Fruit fly (Drosophila melanogaster) whole organism, embryonic: Measurements from ENCODE around the gene CG32260.
A peak's percentile ranks its signal among the peaks of the same experiment; 100 is the strongest.

Experiments used
- ATbp ChIP-seq: fragments of 200-800 bp; sonication (Bioruptor generic); optimal IDR thresholded peaks from 2 replicates; lab custom pipeline; 2017; ENCODE audit warnings: missing biosample characterization, mild to moderate bottlenecking, missing genetic modification characterization, missing genetic modification reagents
- CG12155 ChIP-seq: fragments of 200-800 bp; sonication (Bioruptor generic); optimal IDR thresholded peaks from 3 replicates; lab custom pipeline; 2016; ENCODE audit warnings: missing biosample characterization, missing genetic modification characterization
- CG17385 ChIP-seq: fragments of 200-800 bp; sonication (Bioruptor generic); optimal IDR thresholded peaks from 3 replicates; lab custom pipeline; 2018; ENCODE audit warnings: missing biosample characterization, mild to moderate bottlenecking, missing genetic modification characterization
- CG2889 ChIP-seq: fragments of 200-800 bp; sonication (Bioruptor generic); IDR thresholded peaks from 3 replicates; pipeline ENCODE4 v1.3.6; 2022; ENCODE audit warnings: missing biosample characterization, missing genetic modification characterization
- CG32532 ChIP-seq: fragments of 200-800 bp; sonication (Bioruptor generic); IDR thresholded peaks from 2 replicates; pipeline ENCODE4 v1.3.6; 2022; ENCODE audit warnings: missing biosample characterization, missing genetic modification characterization
- CG32767 ChIP-seq: fragments of 200-800 bp; sonication (Bioruptor generic); IDR thresholded peaks from 2 replicates; pipeline ENCODE4 v1.3.6; 2022; ENCODE audit warnings: missing biosample characterization, missing genetic modification characterization
- CG6813 ChIP-seq: fragments of 200-800 bp; sonication (Bioruptor generic); optimal IDR thresholded peaks from 2 replicates; lab custom pipeline; 2017; ENCODE audit warnings: missing biosample characterization, missing genetic modification characterization, mild to moderate bottlenecking, moderate library complexity, missing genetic modification reagents
- CG7745 ChIP-seq: fragments of 200-800 bp; sonication (Bioruptor generic); optimal IDR thresholded peaks from 2 replicates; lab custom pipeline; 2018; ENCODE audit warnings: missing biosample characterization, mild to moderate bottlenecking, missing genetic modification characterization, moderate library complexity
- Sox100B ChIP-seq: fragments of 200-800 bp; sonication (Bioruptor generic); optimal IDR thresholded peaks from 3 replicates; lab custom pipeline; 2018; ENCODE audit warnings: missing biosample characterization, mild to moderate bottlenecking, missing genetic modification characterization
- abd-A ChIP-seq: fragments of 200-800 bp; sonication (Bioruptor generic); optimal IDR thresholded peaks from 3 replicates; lab custom pipeline; 2019; ENCODE audit warnings: missing biosample characterization, mild to moderate bottlenecking, missing genetic modification characterization, moderate library complexity
- bcd ChIP-seq: fragments of 200-800 bp; sonication (Bioruptor generic); optimal IDR thresholded peaks from 2 replicates; lab custom pipeline; 2017; ENCODE audit warnings: missing biosample characterization, mild to moderate bottlenecking, missing genetic modification characterization
- gfzf ChIP-seq: fragments of 200-800 bp; sonication (Bioruptor generic); optimal IDR thresholded peaks from 2 replicates; lab custom pipeline; 2016; ENCODE audit warnings: missing biosample characterization, mild to moderate bottlenecking, missing genetic modification characterization, moderate library complexity
- hb ChIP-seq: fragments of 200-800 bp; sonication (Bioruptor generic); IDR thresholded peaks from 3 replicates; pipeline ENCODE4 v1.3.6; 2022; ENCODE audit warnings: missing biosample characterization, missing genetic modification characterization; ENCODE audit not compliant: partially characterized antibody

DNA sequence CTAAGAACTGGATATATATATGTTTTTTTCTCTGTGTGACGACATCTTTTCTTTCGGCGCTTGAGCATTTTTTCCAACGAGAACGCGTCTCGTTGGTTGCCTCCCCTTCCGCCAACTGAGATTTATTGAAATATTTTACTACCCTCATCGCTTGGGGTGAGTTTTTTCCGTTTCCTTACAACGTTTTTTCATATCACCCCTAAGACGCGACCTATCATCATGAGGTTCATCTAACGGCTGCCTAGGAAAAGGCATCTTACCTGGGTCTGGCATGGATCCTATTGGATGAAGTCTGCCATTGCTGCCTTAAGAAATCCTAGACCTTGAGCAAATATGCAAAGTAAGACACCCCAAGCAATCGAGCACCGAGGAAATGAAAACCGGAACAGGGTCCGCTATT lies 17.1 kb downstream of the CG32260 start:
- TF ChIP-seq CG32767 (no peak), bcd (GFP tag; lab: Kevin White, UChicago) (no peak), CG2889 (no peak), CG17385 (no peak), gfzf (GFP tag; lab: Kevin White, UChicago) (no peak), Sox100B (no peak), CG12155 (peak; percentile 30), ATbp (no peak), abd-A (tag; lab: Kevin White, UChicago) (no peak), CG6813 (no peak), hb (GFP tag; lab: Robert Waterston, UW) (no peak), CG7745 (tag; lab: Kevin White, UChicago) (no peak), CG32532 (no peak)
